Worm (Caenorhabditis elegans) whole organism, young adult: ENCODE data around the gene thk-1.

Source experiments
- F33H1.4 ChIP-seq: fragments of 200-800 bp; sonication (Bioruptor generic); IDR thresholded peaks from 2 replicates; pipeline ENCODE4 v1.3.6; 2022; ENCODE audit warnings: missing genetic modification reagents, missing genetic modification characterization, missing compliant biosample characterization
- F39B2.1 ChIP-seq: fragments of 200-800 bp; sonication (Bioruptor generic); IDR thresholded peaks from 2 replicates; pipeline ENCODE4 v1.3.6; 2022; ENCODE audit warnings: missing genetic modification reagents, missing genetic modification characterization, missing compliant biosample characterization
- atf-7 ChIP-seq: sonication (generic microtip); optimal IDR thresholded peaks from 2 replicates; lab custom pipeline; 2017; ENCODE audit warnings: mild to moderate bottlenecking, missing genetic modification characterization, missing compliant biosample characterization
- cebp-2 ChIP-seq: fragments of 200-800 bp; sonication (Bioruptor generic); IDR thresholded peaks from 2 replicates; pipeline ENCODE4 v1.3.6; 2022; ENCODE audit warnings: missing genetic modification characterization, missing compliant biosample characterization
- ceh-40 ChIP-seq: fragments of 200-800 bp; sonication (Bioruptor generic); IDR thresholded peaks from 2 replicates; pipeline ENCODE4 v1.3.6; 2022; ENCODE audit warnings: missing genetic modification characterization, missing compliant biosample characterization
- let-526 ChIP-seq: fragments of 200-800 bp; sonication (Bioruptor generic); IDR thresholded peaks from 2 replicates; pipeline ENCODE4 v1.3.6; 2022; ENCODE audit warnings: missing genetic modification reagents, missing genetic modification characterization, missing compliant biosample characterization
- snpc-1.3 ChIP-seq: sonication (generic microtip); optimal IDR thresholded peaks from 2 replicates; lab custom pipeline; 2017; ENCODE audit warnings: missing genetic modification characterization, mild to moderate bottlenecking, missing compliant biosample characterization, antibody characterized with exemption, moderate library complexity, missing genotype, missing genetic modification reagents; ENCODE audit not compliant: insufficient read depth
- unc-62 ChIP-seq: fragments of 150-350 bp; optimal IDR thresholded peaks from 2 replicates; lab custom pipeline; 2014; ENCODE audit warnings: missing biosample characterization, missing genetic modification reagents, missing genetic modification characterization

DNA sequence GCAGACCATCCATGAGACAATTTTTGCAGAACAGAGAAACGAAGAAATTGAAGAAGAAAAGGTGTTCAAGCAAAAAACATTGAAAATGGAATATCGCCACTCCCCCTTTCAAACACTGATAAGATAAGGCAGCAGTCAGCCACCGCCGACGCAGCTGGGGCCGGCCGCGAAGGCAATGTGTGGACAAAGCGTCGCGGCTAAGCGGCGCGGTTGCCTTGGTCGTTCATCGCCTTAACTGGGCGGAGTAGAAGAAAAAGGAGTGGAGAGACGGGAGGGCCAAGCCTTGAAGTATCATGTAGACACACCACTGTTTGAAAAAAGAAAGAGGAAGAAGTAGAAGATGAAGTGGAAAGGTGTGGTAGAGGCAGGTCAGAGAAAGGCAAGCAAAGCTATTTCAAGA, 49.6 kb upstream of the thk-1 start:
- TF ChIP-seq cebp-2 (GFP tag; lab: Robert Waterston, UW), result no peak
- 0 out of 2 replicates have a peak, but pooled peaks have one; percentile 31 for TF ChIP-seq let-526 (GFP tag; lab: Robert Waterston, UW)
- no peak for TF ChIP-seq unc-62
- no peak for TF ChIP-seq F39B2.1 (GFP tag; lab: Robert Waterston, UW)
- TF ChIP-seq snpc-1.3 (tag; lab: Kevin White, UChicago), result no peak
- no peak for TF ChIP-seq ceh-40
- TF ChIP-seq F33H1.4 (GFP tag; lab: Robert Waterston, UW), result no peak
- peak; percentile 42 for TF ChIP-seq atf-7 (tag; lab: Kevin White, UChicago)
